Worm (Caenorhabditis elegans) whole organism, dauer: ENCODE data around the gene B0361.3.

Experiments
- unc-62 ChIP-seq: sonication (generic microtip); optimal IDR thresholded peaks from 2 replicates; lab custom pipeline; 2017; ENCODE audit warnings: missing biosample characterization, missing genetic modification reagents, missing genetic modification characterization

Gene B0361.3

DNA sequence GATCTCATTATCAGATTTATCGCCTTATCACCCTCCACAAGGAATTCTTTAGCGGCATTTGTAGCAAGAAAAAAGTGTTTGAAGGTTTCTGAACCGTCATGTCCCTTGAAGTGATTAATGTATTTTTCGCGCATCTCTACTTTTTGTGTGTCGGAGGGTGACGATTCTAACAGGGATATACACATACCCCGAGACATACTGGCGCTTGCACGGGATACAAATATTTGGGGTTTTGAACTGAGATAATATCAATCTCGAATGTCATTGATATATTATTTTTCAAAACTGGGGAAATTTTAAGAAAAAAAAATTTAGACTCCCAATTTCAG is 24.4 kb downstream of the B0361.3 start:
- TF ChIP-seq unc-62 (GFP tag; lab: Kevin White, UChicago): no peak

- TF ChIP-seq unc-62 (GFP tag; lab: Kevin White, UChicago): no peak
Measured at ce11 chrIII:7308600-7309109, 27.4 kb downstream of the B0361.3 start, which contains the start of gene acbp-4. Gene acbp-4 (minus strand): TSS chrIII:7309109.

DNA sequence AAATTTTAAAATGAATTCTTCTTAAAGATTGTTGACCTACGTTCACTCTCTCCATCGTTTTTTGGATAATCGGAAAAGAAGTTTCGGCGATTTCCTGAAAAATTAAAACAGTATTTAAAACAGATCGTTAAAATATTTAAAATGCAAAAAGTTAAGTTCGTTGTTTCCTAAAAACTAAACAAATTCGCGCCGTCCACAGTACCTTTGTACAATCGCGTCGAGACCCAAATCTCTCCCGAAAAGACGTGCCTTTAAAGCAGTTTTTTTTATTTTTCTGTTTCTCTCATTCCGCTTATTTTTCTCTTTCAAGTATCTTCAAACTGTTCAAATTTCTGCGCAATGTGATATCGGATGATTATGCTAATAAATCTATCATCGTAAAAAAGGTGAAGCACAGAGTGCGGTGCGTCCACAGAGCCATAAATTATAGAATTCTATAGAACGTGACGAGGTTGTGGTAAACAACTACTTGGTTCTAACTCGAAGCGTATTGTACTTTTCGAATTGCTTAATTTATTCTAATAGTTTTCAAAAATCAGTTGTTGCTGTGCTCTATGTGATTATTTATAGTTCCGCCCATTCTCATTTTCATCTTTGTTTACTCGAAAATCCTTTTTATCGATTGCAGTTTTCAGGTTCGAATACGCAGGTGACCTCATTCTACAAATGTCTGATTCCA is 29.5 kb downstream of the B0361.3 start, which contains the start of the genes F56C9.6 and F56C9.3:
Gene F56C9.6 (minus strand): TSS at position 112 of the 679 bp plus-strand sequence.
Gene F56C9.3 (plus strand): TSS at position 629 of the 679 bp plus-strand sequence.
- no peak for TF ChIP-seq unc-62 (GFP tag; lab: Kevin White, UChicago)

- no peak for TF ChIP-seq unc-62 (GFP tag; lab: Kevin White, UChicago)
Measured at ce11 chrIII:7314473-7314872, 33.2 kb downstream of the B0361.3 start.

DNA sequence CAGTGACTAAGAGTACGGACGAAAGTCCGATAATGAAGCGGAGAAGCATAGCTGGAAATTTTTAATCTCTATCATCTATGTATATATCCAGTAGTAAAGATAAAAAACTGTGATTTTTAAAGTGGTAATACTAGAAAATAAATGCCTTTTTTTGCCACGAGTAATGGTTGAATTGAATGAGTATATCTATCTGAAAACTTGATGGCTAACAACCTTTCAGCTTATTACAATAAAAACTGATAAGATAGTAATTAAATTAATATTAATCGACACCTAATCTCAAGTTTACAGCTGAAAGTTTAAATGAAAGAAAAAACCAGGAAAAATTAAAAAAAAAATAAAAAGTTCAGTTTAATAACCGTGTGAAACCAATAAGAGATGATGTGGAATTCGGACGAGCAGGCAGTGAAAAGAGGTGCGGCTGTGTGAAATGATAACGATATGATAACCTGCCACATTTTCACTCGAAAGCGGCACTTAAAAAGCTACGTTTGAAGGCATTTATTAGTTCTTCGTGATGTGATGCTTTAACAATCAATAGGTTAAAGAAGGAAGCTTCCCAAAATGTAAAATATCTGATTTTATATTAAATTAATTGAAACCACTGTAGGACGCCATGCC is 33.8 kb downstream of the B0361.3 start, which contains the start of gene nspg-6:
Gene nspg-6 (minus strand): TSS at position 51 of the 621 bp plus-strand sequence.
- TF ChIP-seq unc-62 (GFP tag; lab: Kevin White, UChicago): no peak

DNA sequence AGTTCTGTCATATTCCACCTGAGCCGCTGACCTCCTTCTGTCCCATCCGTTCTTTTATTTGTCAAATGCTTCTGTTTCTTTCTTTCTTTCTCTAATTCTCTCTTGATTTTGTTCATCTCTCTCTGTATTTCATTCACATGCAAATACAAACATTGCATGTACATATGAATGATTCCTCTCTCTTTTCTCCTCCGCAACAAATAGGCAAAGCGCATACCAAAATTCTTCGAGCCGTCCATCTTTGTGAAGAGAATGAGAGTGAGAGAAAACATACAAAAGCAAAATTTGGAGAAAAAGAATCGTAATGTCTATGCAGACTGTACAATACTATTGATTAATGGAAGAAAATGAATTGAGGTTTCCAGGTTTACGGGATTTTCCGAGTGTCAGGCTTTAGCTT is 36.1 kb downstream of the B0361.3 start:
- no peak for TF ChIP-seq unc-62 (GFP tag; lab: Kevin White, UChicago)

- TF ChIP-seq unc-62 (GFP tag; lab: Kevin White, UChicago): no peak
Measured at ce11 chrIII:7319390-7319789, 38.1 kb downstream of the B0361.3 start, which contains the start of gene F56C9.8. Gene F56C9.8 (minus strand): TSS chrIII:7319509.

ce11 chrIII:7322018-7322417 is 40.8 kb downstream of the B0361.3 start:
- TF ChIP-seq unc-62 (GFP tag; lab: Kevin White, UChicago): no peak

DNA sequence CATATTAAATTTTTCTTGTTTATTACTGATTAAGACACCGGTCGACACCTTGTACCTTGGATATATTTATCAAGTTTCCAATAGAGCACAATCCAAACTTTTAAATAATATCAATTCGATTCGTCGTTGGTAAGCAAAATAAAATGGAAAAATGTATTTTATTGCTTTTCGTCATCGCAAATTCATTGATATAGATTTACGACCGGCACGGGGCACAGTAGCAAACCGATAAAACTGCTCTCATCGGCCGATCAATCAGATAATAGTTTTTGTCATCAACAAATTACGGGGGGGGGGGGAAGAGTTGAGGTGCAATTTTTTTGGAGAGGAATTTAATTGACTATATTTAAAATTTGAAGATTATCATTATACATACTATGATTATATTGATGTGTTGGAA is 42.1 kb downstream of the B0361.3 start:
- TF ChIP-seq unc-62 (GFP tag; lab: Kevin White, UChicago): no peak

ce11 chrIII:7329155-7329732 is 48.0 kb downstream of the B0361.3 start, which contains the start of gene lab-2:
Gene lab-2 (minus strand): TSS chrIII:7329607.
- no peak for TF ChIP-seq unc-62 (GFP tag; lab: Kevin White, UChicago)

- TF ChIP-seq unc-62 (GFP tag; lab: Kevin White, UChicago): no peak
Measured at ce11 chrIII:7331671-7332070, 50.4 kb downstream of the B0361.3 start.
